Worm (Caenorhabditis elegans): ENCODE measurements around the gene memi-1.

- TF ChIP-seq C16A3.4 (tag; optimal IDR thresholded peaks at IDR 0.05) (peak; percentile 3), pax-3 (tag; optimal IDR thresholded peaks at IDR 0.05) (peak; percentile 87)
Measured at ce11 chrIV:4725478-4725920, 34.7 kb downstream of the memi-1 start.
